Worm (Caenorhabditis elegans): ENCODE measurements around the gene acs-9.

DNA sequence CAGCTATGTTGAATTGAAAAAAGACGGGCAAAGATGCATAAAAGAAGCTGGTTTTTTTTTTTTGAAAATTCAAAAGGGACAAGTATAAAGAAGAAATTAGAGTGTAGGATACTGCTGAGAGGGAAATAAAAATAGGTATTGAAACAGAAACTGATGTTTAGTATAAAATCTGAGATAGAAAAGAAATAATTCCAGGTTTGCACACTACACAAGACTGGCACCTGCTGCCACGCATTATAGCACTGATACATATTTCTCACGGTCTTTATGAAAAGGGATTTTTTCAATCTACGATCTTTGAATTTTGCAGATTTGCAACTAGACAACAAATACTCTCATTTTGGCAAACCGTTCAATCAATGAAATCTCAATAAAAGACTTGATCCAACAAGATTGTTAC, 17.0 kb downstream of the acs-9 start:
- no peak for TF ChIP-seq che-1 (tag; optimal IDR thresholded peaks at IDR 0.05)
- no peak for TF ChIP-seq tbx-2 (tag; optimal IDR thresholded peaks at IDR 0.05)
- TF ChIP-seq gmeb-2 (tag; optimal IDR thresholded peaks at IDR 0.05) = no peak
- no peak for TF ChIP-seq syd-9 (tag; optimal IDR thresholded peaks at IDR 0.05)
- TF ChIP-seq ceh-31 (tag; optimal IDR thresholded peaks at IDR 0.05) = no peak
- no peak for TF ChIP-seq ztf-16 (tag; optimal IDR thresholded peaks at IDR 0.05)
- no peak for TF ChIP-seq ceh-14 (tag; optimal IDR thresholded peaks at IDR 0.05)
- no peak for TF ChIP-seq lim-6 (tag; optimal IDR thresholded peaks at IDR 0.05)
- TF ChIP-seq fax-1 (tag; optimal IDR thresholded peaks at IDR 0.05) = no peak
- no peak for TF ChIP-seq sox-4 (tag; optimal IDR thresholded peaks at IDR 0.05)
